Comparison of ENCODE assay signal across 7 fruit fly cellular contexts in genomic region chr3R:16948667-16949066, dm6.
A peak's percentile ranks its signal among the peaks of the same experiment; 100 is the strongest.
TF ChIP-seq lines count a peak whose summit lies in the region.

No protein-coding gene starts in this region.

- TF ChIP-seq CTCF in S2 (optimal IDR thresholded peaks at IDR 0.05; lab: Kevin White, UChicago) = peak; percentile 49 to 64
- TF ChIP-seq CTCF in whole organism, embryonic (GFP tag; optimal IDR thresholded peaks at IDR 0.05; lab: Kevin White, UChicago) = no peak

TF ChIP-seq in whole organism, 6 proteins besides CTCF, POLR2A, EP300 and RAD21:
- TF ChIP-seq CG8478 (optimal IDR thresholded peaks at IDR 0.05; lab: Kevin White, UChicago) (peak; percentile 54), Dll (optimal IDR thresholded peaks at IDR 0.05; lab: Kevin White, UChicago) (peak; percentile 73), EcR (GFP tag; optimal IDR thresholded peaks at IDR 0.05; lab: Kevin White, UChicago) (no peak)

TF ChIP-seq in whole organism, adult, 20 proteins besides CTCF, POLR2A, EP300 and RAD21:
- no peak for TF ChIP-seq CG7045 (GFP tag; optimal IDR thresholded peaks at IDR 0.05; lab: Kevin White, UChicago)
- TF ChIP-seq Hr96 (GFP tag; optimal IDR thresholded peaks at IDR 0.05; lab: Kevin White, UChicago) = peak; percentile 23
TF ChIP-seq in whole organism, adult: peak in this region for 1.

TF ChIP-seq in whole organism, embryonic, 481 proteins besides CTCF, POLR2A, EP300 and RAD21 (continues in another document):
- TF ChIP-seq Rfx (GFP tag; IDR thresholded peaks at IDR 0.05; lab: Robert Waterston, UW) (peak; percentile 56), tll (GFP tag; optimal IDR thresholded peaks at IDR 0.05; lab: Kevin White, UChicago) (peak in 1 of 2 experiments; percentile 32), ci (GFP tag; IDR thresholded peaks at IDR 0.05; lab: Robert Waterston, UW) (peak; percentile 71; the same call in 2 of the 3 replicates), CG6254 (GFP tag; optimal IDR thresholded peaks at IDR 0.05; lab: Kevin White, UChicago) (no peak), sqz (GFP tag; optimal IDR thresholded peaks at IDR 0.05; lab: Kevin White, UChicago) (peak; percentile 8), Optix (GFP tag; IDR thresholded peaks at IDR 0.05; lab: Robert Waterston, UW) (0 out of 3 replicates have a peak, but pooled peaks have one; percentile 48), Pdp1 (GFP tag; optimal IDR thresholded peaks at IDR 0.05; lab: Kevin White, UChicago) (peak in 1 of 2 experiments; percentile 16), scrt (GFP tag; optimal IDR thresholded peaks at IDR 0.05; lab: Kevin White, UChicago) (no peak), hkb (optimal IDR thresholded peaks at IDR 0.05; lab: Kevin White, UChicago) (no peak), hkb (GFP tag; IDR thresholded peaks at IDR 0.05; lab: Robert Waterston, UW) (peak; percentile 54; the same call in 1 of the 2 replicates), CG14667 (GFP tag; IDR thresholded peaks at IDR 0.05; lab: Robert Waterston, UW) (0 out of 2 replicates have a peak, but pooled peaks have one; percentile 19), stc (GFP tag; IDR thresholded peaks at IDR 0.05; lab: Robert Waterston, UW) (peak; percentile 30; the same call in 1 of the 2 replicates), ranshi (GFP tag; IDR thresholded peaks at IDR 0.05; lab: Robert Waterston, UW) (no peak), wdn (GFP tag; IDR thresholded peaks at IDR 0.05; lab: Robert Waterston, UW) (0 out of 2 replicates have a peak, but pooled peaks have one; percentile 23), HmgD (GFP tag; optimal IDR thresholded peaks at IDR 0.05; lab: Kevin White, UChicago) (peak; percentile 71), CG7372 (GFP tag; IDR thresholded peaks at IDR 0.05; lab: Robert Waterston, UW) (peak; percentile 34; the same call in 1 of the 2 replicates), hb (GFP tag; IDR thresholded peaks at IDR 0.05; lab: Robert Waterston, UW; ENCODE audit: partially characterized antibody) (peak; percentile 17; the same call in 1 of the 3 replicates), jing (GFP tag; optimal IDR thresholded peaks at IDR 0.05; lab: Kevin White, UChicago) (no peak), repo (GFP tag; optimal IDR thresholded peaks at IDR 0.05; lab: Kevin White, UChicago) (peak; percentile 20)

TF ChIP-seq in whole organism, prepupa, 60 proteins besides CTCF, POLR2A, EP300 and RAD21 (continues in another document):
- TF ChIP-seq CG6792 (GFP tag; optimal IDR thresholded peaks at IDR 0.05; lab: Kevin White, UChicago) (peak; percentile 6), Sox14 (GFP tag; optimal IDR thresholded peaks at IDR 0.05; lab: Kevin White, UChicago) (peak; percentile 38), CG11294 (GFP tag; IDR thresholded peaks at IDR 0.05; lab: Robert Waterston, UW) (no peak; the same call in 1 of the 2 replicates), ss (GFP tag; optimal IDR thresholded peaks at IDR 0.05; lab: Kevin White, UChicago) (peak; percentile 8 to 56), svp (GFP tag; lab: Kevin White, UChicago) (peak; percentile 73), CG3919 (GFP tag; optimal IDR thresholded peaks at IDR 0.05; lab: Kevin White, UChicago) (peak; percentile 42), fd85E (GFP tag; optimal IDR thresholded peaks at IDR 0.05; lab: Kevin White, UChicago) (no peak), Hr39 (GFP tag; optimal IDR thresholded peaks at IDR 0.05; lab: Kevin White, UChicago) (peak; percentile 9), fd59A (GFP tag; optimal IDR thresholded peaks at IDR 0.05; lab: Kevin White, UChicago) (no peak), net (GFP tag; optimal IDR thresholded peaks at IDR 0.05; lab: Kevin White, UChicago) (peak; percentile 45), Ets21C (GFP tag; optimal IDR thresholded peaks at IDR 0.05; lab: Kevin White, UChicago) (no peak), lz (GFP tag; optimal IDR thresholded peaks at IDR 0.05; lab: Kevin White, UChicago) (peak; percentile 4), Eip78C (GFP tag; lab: Kevin White, UChicago) (no peak), CG9139 (GFP tag; optimal IDR thresholded peaks at IDR 0.05; lab: Kevin White, UChicago) (no peak), OdsH (GFP tag; optimal IDR thresholded peaks at IDR 0.05; lab: Kevin White, UChicago) (peak; percentile 38), CG6163 (GFP tag; IDR thresholded peaks at IDR 0.05; lab: Robert Waterston, UW) (peak; percentile 80), CG8319 (GFP tag; optimal IDR thresholded peaks at IDR 0.05; lab: Kevin White, UChicago) (no peak), Hr38 (GFP tag; optimal IDR thresholded peaks at IDR 0.05; lab: Kevin White, UChicago) (no peak), Blimp-1 (GFP tag; optimal IDR thresholded peaks at IDR 0.05; lab: Kevin White, UChicago) (no peak), Gug (GFP tag; IDR thresholded peaks at IDR 0.05; lab: Robert Waterston, UW) (0 out of 2 replicates have a peak, but pooled peaks have one; percentile 16), CG16779 (tag; optimal IDR thresholded peaks at IDR 0.05; lab: Kevin White, UChicago) (no peak), CG8632 (GFP tag; optimal IDR thresholded peaks at IDR 0.05; lab: Kevin White, UChicago) (no peak)

TF ChIP-seq in whole organism, pupa, 21 proteins besides CTCF, POLR2A, EP300 and RAD21:
- TF ChIP-seq CG14655 (GFP tag; optimal IDR thresholded peaks at IDR 0.05; lab: Kevin White, UChicago) (peak; percentile 40), Pif1B (GFP tag; optimal IDR thresholded peaks at IDR 0.05; lab: Kevin White, UChicago) (no peak), CG8159 (tag; optimal IDR thresholded peaks at IDR 0.05; lab: Kevin White, UChicago) (peak; percentile 20), CG17806 (tag; optimal IDR thresholded peaks at IDR 0.05; lab: Kevin White, UChicago) (no peak), D1 (tag; optimal IDR thresholded peaks at IDR 0.05; lab: Kevin White, UChicago) (peak; percentile 12), CG12605 (GFP tag; IDR thresholded peaks at IDR 0.05; lab: Robert Waterston, UW) (peak; percentile 21; the same call in 1 of the 2 replicates), Pif1A (GFP tag; optimal IDR thresholded peaks at IDR 0.05; lab: Kevin White, UChicago) (peak; percentile 3), CG13204 (GFP tag; optimal IDR thresholded peaks at IDR 0.05; lab: Kevin White, UChicago) (no peak), EcR (GFP tag; optimal IDR thresholded peaks at IDR 0.05; lab: Kevin White, UChicago) (no peak), rn (GFP tag; IDR thresholded peaks at IDR 0.05; lab: Robert Waterston, UW) (peak; percentile 5; the same call in 1 of the 2 replicates), CG32121 (GFP tag; IDR thresholded peaks at IDR 0.05; lab: Robert Waterston, UW) (peak; percentile 20; the same call in 1 of the 2 replicates), gl (tag; optimal IDR thresholded peaks at IDR 0.05; lab: Kevin White, UChicago) (peak; percentile 28), Snoo (tag; optimal IDR thresholded peaks at IDR 0.05; lab: Kevin White, UChicago) (no peak), CG9948 (tag; optimal IDR thresholded peaks at IDR 0.05; lab: Kevin White, UChicago) (no peak), CG10348 (GFP tag; IDR thresholded peaks at IDR 0.05; lab: Robert Waterston, UW) (no peak), Ets98B (GFP tag; IDR thresholded peaks at IDR 0.05; lab: Robert Waterston, UW) (no peak; the same call in 1 of the 2 replicates), CG15710 (tag; optimal IDR thresholded peaks at IDR 0.05; lab: Kevin White, UChicago) (peak; percentile 23), fd96Ca (GFP tag; IDR thresholded peaks at IDR 0.05; lab: Robert Waterston, UW) (peak; percentile 85), CG34367 (tag; optimal IDR thresholded peaks at IDR 0.05; lab: Kevin White, UChicago) (peak; percentile 22), CG4496 (GFP tag; IDR thresholded peaks at IDR 0.05; lab: Robert Waterston, UW) (peak; percentile 84), CG8301 (tag; optimal IDR thresholded peaks at IDR 0.05; lab: Kevin White, UChicago) (peak; percentile 21)

TF ChIP-seq in whole organism, wandering third instar larva, 38 proteins besides CTCF, POLR2A, EP300 and RAD21:
- TF ChIP-seq dmrt93B (GFP tag; optimal IDR thresholded peaks at IDR 0.05; lab: Kevin White, UChicago) (no peak), psq (GFP tag; optimal IDR thresholded peaks at IDR 0.05; lab: Kevin White, UChicago) (no peak), jim (GFP tag; optimal IDR thresholded peaks at IDR 0.05; lab: Kevin White, UChicago) (peak; percentile 37), Dif (GFP tag; optimal IDR thresholded peaks at IDR 0.05; lab: Kevin White, UChicago; ENCODE audit: partially characterized antibody) (peak; percentile 7)
